Worm (Caenorhabditis elegans) whole organism, dauer: ENCODE data around the gene cyp-14A4.

Source experiments
- unc-62 ChIP-seq: sonication (generic microtip); optimal IDR thresholded peaks from 2 replicates; lab custom pipeline; 2017; ENCODE audit warnings: missing biosample characterization, missing genetic modification reagents, missing genetic modification characterization

The cyp-14A4 gene

DNA sequence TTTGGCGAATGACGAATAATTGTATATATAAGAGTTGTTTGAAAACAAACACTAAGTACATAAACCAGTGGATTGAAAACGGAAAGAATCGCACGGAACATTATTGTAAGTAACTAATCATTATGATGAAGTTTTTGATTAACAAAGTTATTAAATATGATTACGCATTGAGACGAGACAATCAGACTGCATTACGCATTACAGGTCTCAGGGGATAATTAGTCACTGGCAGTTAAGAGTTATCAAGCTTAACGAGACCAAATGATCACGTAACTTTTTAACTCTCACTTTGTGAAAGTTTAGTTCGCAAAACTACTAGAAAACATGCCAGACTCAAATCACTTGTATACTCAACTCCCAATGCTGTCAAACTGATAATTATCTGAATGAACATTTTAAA lies 19.4 kb upstream of the cyp-14A4 start, which contains the start of gene srd-42:
TSS of gene srd-42 (minus strand) at position 101 of the 400 bp plus-strand sequence.
- no peak for TF ChIP-seq unc-62

DNA sequence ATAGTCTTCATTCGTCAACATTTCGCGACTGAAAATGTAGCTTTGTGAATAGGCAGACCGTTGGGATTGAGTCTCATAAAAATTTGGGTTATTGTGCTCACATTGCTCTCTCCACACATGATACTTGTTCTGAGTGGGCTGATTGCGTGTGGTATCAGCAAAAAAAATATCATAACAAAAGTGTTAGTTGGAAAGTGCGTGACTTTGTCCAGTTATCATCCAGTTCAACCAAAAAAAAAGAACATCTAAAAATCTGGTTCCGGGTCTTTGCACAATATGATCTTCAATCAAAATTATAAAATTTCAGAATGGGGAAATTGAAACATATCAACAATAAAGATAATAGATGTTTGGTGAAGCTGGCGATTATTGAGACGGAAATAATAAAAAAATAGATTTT lies 16.5 kb upstream of the cyp-14A4 start, which contains the start of gene srd-39:
TSS of gene srd-39 (minus strand) at position 101 of the 400 bp plus-strand sequence.
- no peak for TF ChIP-seq unc-62

DNA sequence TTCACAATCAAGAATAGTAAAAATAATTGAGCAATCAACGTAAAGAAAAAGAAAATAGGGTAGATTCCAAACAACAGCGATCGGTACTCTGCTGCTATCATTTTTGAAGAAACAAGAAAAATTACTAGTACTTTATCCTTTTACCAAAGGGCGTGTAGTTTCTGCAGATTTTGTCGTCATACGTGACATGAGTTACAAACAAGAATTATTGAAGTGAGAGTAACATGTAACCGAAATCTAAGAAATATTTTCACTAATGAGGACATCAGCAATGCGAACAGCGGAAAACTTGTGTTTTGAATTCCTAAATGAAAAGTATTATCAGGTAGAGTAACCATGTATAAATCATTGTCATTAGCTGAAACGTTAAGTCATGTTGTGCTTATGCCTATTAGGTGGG lies 10.7 kb upstream of the cyp-14A4 start, which contains the start of gene srd-36:
TSS of gene srd-36 (minus strand) at position 101 of the 400 bp plus-strand sequence.
- no peak for TF ChIP-seq unc-62

DNA sequence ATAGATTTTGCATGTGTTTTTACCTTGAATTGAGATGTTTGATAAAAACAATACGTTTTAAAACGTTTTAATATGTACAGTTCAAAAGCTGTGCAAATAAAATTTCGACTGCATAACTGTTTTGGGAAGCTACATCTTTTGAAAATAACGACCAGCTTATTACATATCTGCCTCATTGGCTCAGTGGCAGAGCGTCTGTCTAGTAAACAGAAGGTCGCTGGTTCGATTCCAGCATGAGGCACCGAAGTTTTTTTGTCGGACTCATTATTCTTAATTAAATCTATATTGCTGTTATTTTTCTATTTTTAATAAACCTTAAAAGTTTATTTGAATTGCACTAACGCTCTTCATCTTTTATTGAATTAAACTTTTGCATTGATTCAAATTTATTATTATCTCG lies 9.0 kb upstream of the cyp-14A4 start:
- TF ChIP-seq unc-62: no peak

DNA sequence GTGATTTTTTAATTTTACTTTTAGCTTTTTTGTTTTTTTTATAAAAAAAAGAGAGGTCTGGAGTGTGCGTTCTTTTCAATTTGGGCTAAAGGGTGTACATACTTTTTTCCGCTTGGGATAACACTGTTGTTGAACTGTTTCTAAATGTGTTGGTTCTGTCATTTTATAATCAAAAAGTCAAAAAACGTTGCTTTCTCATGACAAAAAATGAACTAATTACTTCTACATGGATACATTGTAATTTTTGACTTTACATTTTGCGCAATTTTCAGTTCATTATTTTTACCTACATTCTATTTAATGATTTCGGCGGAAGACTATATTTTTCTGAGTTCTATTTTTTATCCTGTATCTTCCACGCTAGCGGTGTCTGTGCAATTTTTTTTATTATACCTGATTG lies 7.5 kb upstream of the cyp-14A4 start, which contains the start of gene srd-38:
TSS of gene srd-38 (plus strand) at position 301 of the 400 bp plus-strand sequence.
- TF ChIP-seq unc-62: no peak

DNA sequence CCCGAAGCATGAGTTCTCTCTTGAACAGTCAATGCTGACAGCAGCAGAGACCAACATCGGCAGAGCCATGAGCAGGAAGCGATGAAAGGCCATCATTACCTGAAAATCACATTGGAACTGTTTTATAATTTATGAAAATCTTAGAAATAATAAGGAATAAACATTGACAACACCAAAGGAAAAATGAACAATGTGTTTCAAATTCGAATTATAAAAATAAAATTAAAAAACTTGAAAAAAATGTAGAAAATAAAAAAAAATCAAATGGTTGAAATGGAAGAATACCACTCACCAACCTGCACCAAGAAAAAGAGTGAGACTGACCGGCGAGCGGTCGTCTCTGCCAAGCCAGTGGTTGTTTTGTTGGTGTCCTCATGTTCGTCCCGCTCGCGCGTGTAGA lies 6.5 kb upstream of the cyp-14A4 start, which contains the start of gene R04D3.3:
TSS of gene R04D3.3 (minus strand) at position 101 of the 400 bp plus-strand sequence.
- TF ChIP-seq unc-62: no peak

DNA sequence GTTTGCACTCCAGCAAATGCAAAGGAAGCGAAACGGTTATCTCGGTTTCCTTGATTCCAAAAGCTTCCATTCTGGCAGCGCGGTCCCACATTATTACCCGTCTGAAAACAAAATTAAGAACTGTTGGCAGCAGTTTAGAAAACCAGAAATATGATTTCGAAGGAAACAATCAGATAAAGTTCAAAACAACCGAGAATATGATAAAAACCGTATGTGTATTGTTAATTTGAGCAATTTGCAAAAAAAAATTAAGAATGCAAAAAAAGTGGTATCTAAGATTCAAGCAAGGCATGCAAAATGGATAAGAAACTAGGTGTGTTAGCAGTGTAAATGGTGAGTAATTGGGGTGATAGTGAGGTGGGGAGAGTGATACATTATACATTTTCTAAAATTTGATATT lies 4.7 kb upstream of the cyp-14A4 start, which contains the start of gene R04D3.4:
TSS of gene R04D3.4 (minus strand) at position 101 of the 400 bp plus-strand sequence.
- TF ChIP-seq unc-62: no peak

DNA sequence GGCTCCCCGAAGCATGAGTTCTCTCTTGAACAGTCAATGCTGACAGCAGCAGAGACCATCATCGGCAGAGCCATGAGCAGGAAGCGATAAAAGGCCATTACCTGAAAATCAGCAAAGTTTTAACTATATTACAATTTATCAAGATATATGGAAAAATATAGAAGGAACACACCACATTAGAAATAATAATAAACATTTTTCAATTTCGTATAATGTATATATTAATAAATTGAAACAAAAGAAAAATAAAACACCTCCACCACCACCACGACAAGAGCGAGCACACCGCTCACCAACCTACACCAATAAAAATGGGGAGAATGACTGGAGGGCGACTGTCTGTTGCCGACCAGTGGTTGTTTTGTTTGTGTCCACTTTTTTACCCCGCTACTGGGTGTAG lies 2.5 kb upstream of the cyp-14A4 start, which contains the start of gene R04D3.2:
TSS of gene R04D3.2 (minus strand) at position 101 of the 400 bp plus-strand sequence.
- TF ChIP-seq unc-62: no peak

DNA sequence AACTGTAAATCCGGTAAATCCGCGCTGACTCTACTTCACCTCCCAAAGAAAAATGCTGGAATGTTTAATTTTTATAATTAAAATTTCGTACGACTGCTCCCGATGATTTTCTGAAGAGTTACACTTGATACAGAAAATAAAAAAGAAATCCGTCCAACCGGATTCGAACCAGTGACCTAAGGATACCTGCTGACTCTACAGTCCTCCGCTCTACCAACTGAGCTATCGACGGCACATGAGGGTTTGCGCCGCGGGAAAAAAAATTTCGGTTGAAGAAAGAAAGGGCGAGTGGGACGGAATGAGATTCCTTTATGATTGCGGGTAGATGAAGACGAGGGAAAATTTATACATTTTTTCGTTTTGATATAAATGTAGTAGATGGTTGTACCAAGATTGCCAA lies 621 bp upstream of the cyp-14A4 start:
- TF ChIP-seq unc-62: no peak

DNA sequence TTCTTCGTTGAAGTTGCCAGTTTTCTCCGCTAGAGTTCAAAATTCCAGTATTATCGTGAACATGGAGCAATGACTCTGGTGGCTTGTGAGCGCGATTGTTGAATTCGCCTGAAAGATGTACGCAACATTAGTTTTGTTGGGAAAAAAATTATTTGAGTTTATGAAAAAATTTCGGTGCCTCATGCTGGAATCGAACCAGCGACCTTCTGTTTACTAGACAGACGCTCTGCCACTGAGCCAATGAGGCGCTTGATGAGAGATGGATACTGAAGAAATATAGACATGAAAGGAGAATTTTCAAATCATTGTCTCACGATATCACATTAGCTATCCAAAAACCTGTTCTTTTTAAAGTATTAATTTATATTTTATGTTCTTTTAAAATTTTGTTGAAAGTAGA lies 535 bp downstream of the cyp-14A4 start:
- TF ChIP-seq unc-62: no peak

DNA sequence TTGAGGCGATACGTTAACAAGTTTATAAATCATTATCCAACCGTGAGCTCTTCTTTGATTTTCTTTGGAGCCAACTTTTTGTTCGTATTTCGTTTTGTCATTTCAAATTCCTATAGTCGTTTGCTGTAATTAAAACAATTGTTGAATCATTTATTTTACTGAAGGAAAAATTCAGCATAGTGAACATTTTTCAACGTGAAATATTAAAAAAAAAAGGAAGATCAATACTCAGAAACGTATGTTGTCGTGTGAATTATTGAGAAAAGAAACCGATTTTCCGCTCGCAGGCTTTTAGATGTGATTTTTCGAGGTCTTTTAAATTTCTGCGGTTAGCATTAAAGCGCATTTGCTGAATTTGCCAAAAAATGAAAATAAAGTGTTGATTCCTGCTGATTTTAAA lies 5.1 kb downstream of the cyp-14A4 start, which contains the start of gene phf-33:
TSS of gene phf-33 (minus strand) at position 101 of the 400 bp plus-strand sequence.
- TF ChIP-seq unc-62: no peak

DNA sequence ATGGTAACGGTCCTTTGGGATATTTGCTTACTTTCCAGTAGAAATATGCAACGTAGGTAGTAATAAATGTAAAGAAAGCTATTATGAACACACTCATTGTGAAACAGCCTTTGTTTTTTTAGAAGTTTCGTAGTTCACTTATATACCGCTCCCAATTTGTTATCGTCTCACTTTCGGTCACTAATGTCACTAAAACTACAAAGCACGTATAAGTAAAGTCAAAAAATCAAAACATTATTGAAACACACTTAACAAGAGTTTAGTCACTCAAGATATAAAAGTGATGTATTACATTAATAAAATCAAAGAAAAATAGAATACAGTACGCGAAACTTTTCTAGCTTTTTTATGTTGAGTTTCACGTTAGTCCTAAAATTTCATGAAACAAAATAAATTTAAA lies 9.9 kb downstream of the cyp-14A4 start, which contains the start of gene cyp-14A3:
TSS of gene cyp-14A3 (minus strand) at position 101 of the 400 bp plus-strand sequence.
- TF ChIP-seq unc-62: no peak

DNA sequence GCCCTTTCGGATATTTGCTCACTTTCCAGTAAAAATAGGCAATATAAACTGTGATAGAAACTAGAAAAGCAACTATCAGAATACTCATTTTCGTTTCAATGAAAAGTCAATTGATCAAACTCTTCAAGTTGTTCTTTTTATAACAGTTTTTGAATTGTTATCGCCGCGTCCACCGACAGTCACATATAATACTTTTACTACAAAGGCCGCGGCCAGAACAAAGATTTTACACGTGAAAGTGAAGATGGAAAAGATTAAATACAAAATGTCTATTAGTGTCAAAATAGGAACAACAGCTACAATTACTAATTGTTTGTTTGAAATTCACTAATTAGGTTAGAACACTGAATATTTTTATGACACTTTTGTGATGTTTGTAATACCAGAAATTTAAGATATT lies 14.4 kb downstream of the cyp-14A4 start, which contains the start of gene cyp-14A2:
TSS of gene cyp-14A2 (minus strand) at position 101 of the 400 bp plus-strand sequence.
- no peak for TF ChIP-seq unc-62

DNA sequence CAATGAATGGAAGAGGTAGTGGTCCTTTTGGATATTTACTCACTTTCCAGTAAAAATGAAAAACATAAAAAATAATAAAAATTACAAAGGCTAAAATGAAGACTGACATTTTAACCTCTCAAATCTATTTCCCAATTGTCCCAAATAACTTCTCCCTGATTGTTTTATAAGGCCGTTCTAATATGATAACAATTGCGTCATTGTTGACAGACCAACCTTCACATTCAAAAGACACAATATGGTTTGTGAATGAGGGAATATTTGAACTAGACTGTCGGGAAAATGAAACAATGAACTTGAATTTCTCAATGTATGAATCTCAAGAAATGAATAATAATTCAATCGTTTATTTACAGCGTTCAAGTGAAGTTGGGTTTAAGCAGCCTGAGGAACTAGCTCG lies 16.8 kb downstream of the cyp-14A4 start, which contains the start of gene cyp-14A1:
TSS of gene cyp-14A1 (minus strand) at position 126 of the 400 bp plus-strand sequence.
- TF ChIP-seq unc-62: no peak

DNA sequence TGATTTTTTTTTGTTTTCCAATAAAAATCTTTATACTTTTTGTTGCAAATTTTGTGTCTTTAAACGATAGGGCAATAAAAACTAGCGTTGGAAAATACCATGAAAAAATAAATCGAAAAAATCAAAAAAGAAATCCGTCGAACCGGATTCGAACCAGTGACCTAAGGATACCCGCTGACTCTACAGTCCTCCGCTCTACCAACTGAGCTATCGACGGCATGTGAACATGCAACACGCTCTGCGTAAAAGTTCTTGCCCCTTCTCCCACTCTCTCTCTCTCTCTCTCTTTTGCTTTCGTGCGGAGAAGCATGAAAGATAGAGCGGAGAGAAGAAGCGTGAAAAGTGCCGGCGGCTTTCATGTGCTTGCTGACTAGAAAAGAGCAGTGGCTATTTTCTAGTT lies 19.4 kb downstream of the cyp-14A4 start:
- TF ChIP-seq unc-62: no peak

DNA sequence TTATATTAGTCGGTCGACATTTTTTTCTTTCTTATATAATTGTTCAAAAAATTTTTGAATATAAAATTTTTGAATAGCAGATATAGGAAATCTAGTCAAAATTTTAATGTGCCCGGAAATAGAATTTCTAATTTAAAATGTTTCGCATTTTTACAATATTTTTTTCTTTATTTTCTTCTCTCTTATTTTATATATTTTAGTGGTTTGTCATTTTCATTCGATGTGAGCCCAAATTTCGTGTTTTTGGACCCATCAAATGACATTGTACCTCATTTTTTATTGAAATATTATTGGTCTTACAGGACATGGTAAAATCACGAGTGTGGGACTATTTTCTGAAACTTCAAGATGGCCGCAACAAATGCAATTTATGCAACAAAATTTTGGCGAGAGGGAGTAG lies 21.8 kb downstream of the cyp-14A4 start, which contains the start of gene K09A11.1:
TSS of gene K09A11.1 (plus strand) at position 301 of the 400 bp plus-strand sequence.
- no peak for TF ChIP-seq unc-62

DNA sequence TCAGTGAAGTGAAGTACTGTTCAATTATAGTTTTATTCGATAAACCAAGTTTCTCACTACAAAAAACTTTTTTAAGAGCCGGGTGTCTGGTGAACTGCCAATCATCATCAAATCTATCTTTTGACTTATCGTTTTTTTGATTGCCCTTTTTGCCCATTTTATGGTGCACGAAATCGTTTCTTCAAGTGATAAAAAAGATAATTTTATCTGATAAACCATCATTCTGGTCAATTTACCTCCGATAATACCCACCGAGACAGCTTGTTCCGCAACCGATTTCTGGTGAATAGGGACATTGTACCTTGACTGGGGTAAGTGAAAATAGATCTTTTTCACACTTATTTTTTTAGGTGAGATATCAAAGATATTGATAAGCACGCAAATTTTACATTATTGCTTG lies 26.4 kb downstream of the cyp-14A4 start, which contains the start of gene K08H2.10:
TSS of gene K08H2.10 (plus strand) at position 230 of the 400 bp plus-strand sequence.
- no peak for TF ChIP-seq unc-62

DNA sequence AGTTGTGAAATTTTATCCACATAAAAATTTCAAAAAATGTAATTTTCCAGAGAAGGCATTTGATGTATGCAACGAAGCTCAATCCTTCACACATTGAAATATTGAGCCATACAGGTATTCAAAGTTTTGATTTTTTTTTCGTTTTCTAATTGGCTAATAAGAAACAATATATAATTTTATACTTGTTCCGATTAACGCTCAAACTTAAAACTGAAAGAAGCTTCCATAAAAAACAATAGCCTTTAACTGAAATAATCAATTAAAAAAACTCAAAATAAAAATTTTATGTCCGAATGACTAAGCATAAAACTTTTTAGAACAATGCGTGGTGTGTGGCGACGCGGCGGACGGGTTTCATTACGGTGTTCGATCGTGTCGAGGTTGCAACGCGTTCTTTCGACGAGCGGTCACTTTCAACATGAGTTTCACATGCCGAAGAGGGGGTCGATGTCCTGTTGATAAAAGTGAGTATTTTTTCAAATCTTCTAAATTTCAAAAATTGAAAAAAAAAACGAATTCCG lies 32.0 kb downstream of the cyp-14A4 start, which contains the start of gene nhr-32:
TSS of gene nhr-32 (plus strand) at position 51 of the 521 bp plus-strand sequence.
- TF ChIP-seq unc-62: no peak
